Fruit fly (Drosophila melanogaster) whole organism, embryonic: Measurements from ENCODE around the gene Idi.

Experiments
- Adf1 ChIP-seq: fragments of 200-800 bp; sonication (Bioruptor generic); IDR thresholded peaks from 2 replicates; pipeline ENCODE4 v1.3.6; 2022; ENCODE audit warnings: missing biosample characterization, missing genetic modification characterization
- Asciz ChIP-seq: fragments of 200-800 bp; sonication (Bioruptor generic); optimal IDR thresholded peaks from 2 replicates; lab custom pipeline; 2017; ENCODE audit warnings: missing biosample characterization, mild to moderate bottlenecking, missing genetic modification characterization, missing genetic modification reagents
- Atf3 ChIP-seq: fragments of 200-800 bp; sonication (Bioruptor generic); optimal IDR thresholded peaks from 3 replicates; lab custom pipeline; 2016; ENCODE audit warnings: missing biosample characterization, missing genetic modification characterization
- CG10654 ChIP-seq: fragments of 200-800 bp; sonication (Bioruptor generic); optimal IDR thresholded peaks from 2 replicates; lab custom pipeline; 2016; ENCODE audit warnings: missing biosample characterization, missing genetic modification characterization
- CG11696 ChIP-seq: fragments of 200-800 bp; sonication (Bioruptor generic); IDR thresholded peaks from 2 replicates; pipeline ENCODE4 v1.3.6; 2022; ENCODE audit warnings: missing biosample characterization, missing genetic modification characterization
- CG12299 ChIP-seq: fragments of 200-800 bp; sonication (Bioruptor generic); optimal IDR thresholded peaks from 2 replicates; lab custom pipeline; 2018; ENCODE audit warnings: missing biosample characterization, mild to moderate bottlenecking, missing genetic modification characterization
- CG15269 ChIP-seq: fragments of 200-800 bp; sonication (Bioruptor generic); optimal IDR thresholded peaks from 2 replicates; lab custom pipeline; 2018; ENCODE audit warnings: missing biosample characterization, mild to moderate bottlenecking, missing genetic modification characterization, moderate library complexity
- CG1603 ChIP-seq: fragments of 200-800 bp; sonication (Bioruptor generic); optimal IDR thresholded peaks from 2 replicates; lab custom pipeline; 2019; ENCODE audit warnings: missing biosample characterization, mild to moderate bottlenecking, missing genetic modification characterization, moderate library complexity
- CG1647 ChIP-seq: fragments of 200-800 bp; sonication (Bioruptor generic); optimal IDR thresholded peaks from 3 replicates; lab custom pipeline; 2016; ENCODE audit warnings: missing biosample characterization, missing genetic modification characterization
- CG3163 ChIP-seq: fragments of 200-800 bp; sonication (Bioruptor generic); optimal IDR thresholded peaks from 3 replicates; lab custom pipeline; 2016; ENCODE audit warnings: missing biosample characterization, missing genetic modification characterization
- CG33213 ChIP-seq: fragments of 200-800 bp; sonication (Bioruptor generic); optimal IDR thresholded peaks from 3 replicates; lab custom pipeline; 2016; ENCODE audit warnings: missing biosample characterization, missing genetic modification characterization
- CG4404 ChIP-seq: fragments of 200-800 bp; sonication (Bioruptor generic); IDR thresholded peaks from 2 replicates; pipeline ENCODE4 v1.3.6; 2022; ENCODE audit warnings: missing biosample characterization, missing genetic modification characterization
- CG4707 ChIP-seq: fragments of 200-800 bp; sonication (Bioruptor generic); optimal IDR thresholded peaks from 2 replicates; lab custom pipeline; 2018; ENCODE audit warnings: missing biosample characterization, mild to moderate bottlenecking, missing genetic modification characterization, moderate library complexity
- CG7556 ChIP-seq: fragments of 200-800 bp; sonication (Bioruptor generic); optimal IDR thresholded peaks from 2 replicates; lab custom pipeline; 2017; ENCODE audit warnings: missing biosample characterization, mild to moderate bottlenecking, missing genetic modification characterization
- CG9437 ChIP-seq: fragments of 200-800 bp; sonication (Bioruptor generic); optimal IDR thresholded peaks from 2 replicates; lab custom pipeline; 2018; ENCODE audit warnings: missing biosample characterization, mild to moderate bottlenecking, missing genetic modification characterization
- CTCF ChIP-seq: fragments of 200-800 bp; sonication (Bioruptor generic); optimal IDR thresholded peaks from 2 replicates; lab custom pipeline; 2017; ENCODE audit warnings: missing biosample characterization, mild to moderate bottlenecking, missing genetic modification characterization, moderate library complexity
- Chrac-16 ChIP-seq: fragments of 200-800 bp; sonication (Bioruptor generic); optimal IDR thresholded peaks from 3 replicates; lab custom pipeline; 2016; ENCODE audit warnings: missing biosample characterization, missing genetic modification characterization
- Dp ChIP-seq: fragments of 200-800 bp; sonication (Bioruptor generic); optimal IDR thresholded peaks from 2 replicates; lab custom pipeline; 2018; ENCODE audit warnings: missing biosample characterization, mild to moderate bottlenecking, missing genetic modification characterization, moderate library complexity
- Hmr ChIP-seq: fragments of 200-800 bp; sonication (Bioruptor generic); optimal IDR thresholded peaks from 3 replicates; lab custom pipeline; 2017; ENCODE audit warnings: mild to moderate bottlenecking, missing biosample characterization, missing genetic modification reagents, missing genetic modification characterization
- Lhr ChIP-seq: fragments of 200-800 bp; sonication (Bioruptor generic); optimal IDR thresholded peaks from 3 replicates; lab custom pipeline; 2017; ENCODE audit warnings: mild to moderate bottlenecking, missing biosample characterization, missing genetic modification reagents, missing genetic modification characterization
- Mad ChIP-seq: fragments of 200-800 bp; sonication (Bioruptor generic); optimal IDR thresholded peaks from 2 replicates; lab custom pipeline; 2016; ENCODE audit warnings: missing biosample characterization, missing genetic modification characterization
- Med ChIP-seq: fragments of 200-800 bp; sonication (Bioruptor generic); peaks from one replicate; lab custom pipeline; 2016; ENCODE audit warnings: missing biosample characterization, missing genetic modification characterization, mild to moderate bottlenecking, inconsistent platforms, moderate library complexity
- Myb ChIP-seq: fragments of 200-800 bp; sonication (Bioruptor generic); optimal IDR thresholded peaks from 2 replicates; lab custom pipeline; 2016; ENCODE audit warnings: missing biosample characterization, missing genetic modification characterization
- NfI ChIP-seq: fragments of 200-800 bp; sonication (Bioruptor generic); optimal IDR thresholded peaks from 3 replicates; lab custom pipeline; 2018; ENCODE audit warnings: missing biosample characterization, mild to moderate bottlenecking, missing genetic modification characterization, moderate library complexity
- Optix ChIP-seq: fragments of 200-800 bp; sonication (Bioruptor generic); IDR thresholded peaks from 3 replicates; pipeline ENCODE4 v1.3.6; 2022; ENCODE audit warnings: missing biosample characterization, missing genetic modification characterization
- Rfx ChIP-seq: fragments of 200-800 bp; sonication (Bioruptor generic); IDR thresholded peaks from 2 replicates; pipeline ENCODE4 v1.3.6; 2022; ENCODE audit warnings: missing biosample characterization, missing genetic modification characterization
- Sry-δ ChIP-seq: fragments of 200-800 bp; sonication (Bioruptor generic); optimal IDR thresholded peaks from 2 replicates; lab custom pipeline; 2016; ENCODE audit warnings: missing biosample characterization, missing genetic modification characterization
- Trl ChIP-seq, 3 experiments: fragments of >200 bp in 2 of 3; fragments of 200-800 bp in 1 of 3; sonication (Bioruptor generic) in 1 of 3; optimal IDR thresholded peaks; 2 replicates in 1 of 3; 3 replicates in 2 of 3; lab custom pipeline; 2016 to 2017; ENCODE audit warnings: missing biosample characterization in 1 of 3, missing genetic modification characterization in 1 of 3
- ara ChIP-seq: fragments of 200-800 bp; sonication (Bioruptor generic); IDR thresholded peaks from 2 replicates; pipeline ENCODE4 v1.3.6; 2022; ENCODE audit warnings: missing biosample characterization, missing genetic modification characterization
- bbx ChIP-seq: fragments of 200-800 bp; sonication (Bioruptor generic); IDR thresholded peaks from 2 replicates; pipeline ENCODE4 v1.3.6; 2022; ENCODE audit warnings: missing biosample characterization, missing genetic modification characterization; ENCODE audit not compliant: partially characterized antibody
- disco-r ChIP-seq: fragments of 200-800 bp; sonication (Bioruptor generic); optimal IDR thresholded peaks from 2 replicates; lab custom pipeline; 2016; ENCODE audit warnings: missing biosample characterization, missing genetic modification characterization
- en ChIP-seq: fragments of 200-800 bp; sonication (Bioruptor generic); optimal IDR thresholded peaks from 2 replicates; lab custom pipeline; 2016; ENCODE audit warnings: missing biosample characterization, missing genetic modification characterization
- exex ChIP-seq: fragments of 200-800 bp; sonication (Bioruptor generic); optimal IDR thresholded peaks from 4 replicates; lab custom pipeline; 2018; ENCODE audit warnings: missing biosample characterization, mild to moderate bottlenecking, missing genetic modification characterization, moderate library complexity
- fd96Cb ChIP-seq: fragments of 200-800 bp; sonication (Bioruptor generic); optimal IDR thresholded peaks from 2 replicates; lab custom pipeline; 2018; ENCODE audit warnings: missing biosample characterization, mild to moderate bottlenecking, missing genetic modification characterization, moderate library complexity
- ftz-f1 ChIP-seq: fragments of 200-800 bp; sonication (Bioruptor generic); optimal IDR thresholded peaks from 2 replicates; lab custom pipeline; 2016; ENCODE audit warnings: missing biosample characterization, missing genetic modification characterization
- gfzf ChIP-seq: fragments of 200-800 bp; sonication (Bioruptor generic); optimal IDR thresholded peaks from 2 replicates; lab custom pipeline; 2016; ENCODE audit warnings: missing biosample characterization, mild to moderate bottlenecking, missing genetic modification characterization, moderate library complexity
- gsb-n ChIP-seq: fragments of 200-800 bp; sonication (Bioruptor generic); optimal IDR thresholded peaks from 3 replicates; lab custom pipeline; 2018; ENCODE audit warnings: missing biosample characterization, mild to moderate bottlenecking, missing genetic modification characterization
- h ChIP-seq: fragments of >200 bp; optimal IDR thresholded peaks from 2 replicates; lab custom pipeline; 2017
- hb ChIP-seq: fragments of 200-800 bp; sonication (Bioruptor generic); IDR thresholded peaks from 3 replicates; pipeline ENCODE4 v1.3.6; 2022; ENCODE audit warnings: missing biosample characterization, missing genetic modification characterization; ENCODE audit not compliant: partially characterized antibody
- jumu ChIP-seq: fragments of 200-800 bp; sonication (Bioruptor generic); optimal IDR thresholded peaks from 3 replicates; lab custom pipeline; 2016; ENCODE audit warnings: missing biosample characterization, missing genetic modification characterization
- org-1 ChIP-seq: fragments of 200-800 bp; sonication (Bioruptor generic); optimal IDR thresholded peaks from 2 replicates; lab custom pipeline; 2017; ENCODE audit warnings: missing biosample characterization, missing genetic modification characterization
- p53 ChIP-seq: fragments of 200-800 bp; sonication (Bioruptor generic); optimal IDR thresholded peaks from 2 replicates; lab custom pipeline; 2016; ENCODE audit warnings: missing biosample characterization, missing genetic modification characterization
- phol ChIP-seq: fragments of 200-800 bp; sonication (Bioruptor generic); optimal IDR thresholded peaks from 3 replicates; lab custom pipeline; 2018; ENCODE audit warnings: missing biosample characterization, mild to moderate bottlenecking, missing genetic modification characterization, moderate library complexity
- pita ChIP-seq: fragments of 200-800 bp; sonication (Bioruptor generic); optimal IDR thresholded peaks from 2 replicates; lab custom pipeline; 2017; ENCODE audit warnings: missing biosample characterization, mild to moderate bottlenecking, missing genetic modification characterization
- pzg ChIP-seq: fragments of 200-800 bp; sonication (Bioruptor generic); optimal IDR thresholded peaks from 3 replicates; lab custom pipeline; 2018; ENCODE audit warnings: missing biosample characterization, mild to moderate bottlenecking, missing genetic modification characterization, moderate library complexity
- ranshi ChIP-seq: fragments of 200-800 bp; sonication (Bioruptor generic); IDR thresholded peaks from 2 replicates; pipeline ENCODE4 v1.3.6; 2022; ENCODE audit warnings: missing biosample characterization, missing genetic modification characterization
- sens-2 ChIP-seq: fragments of 200-800 bp; sonication (Bioruptor generic); IDR thresholded peaks from 2 replicates; pipeline ENCODE4 v1.3.6; 2022; ENCODE audit warnings: missing biosample characterization, missing genetic modification characterization
- ssp ChIP-seq: fragments of 200-800 bp; sonication (Bioruptor generic); IDR thresholded peaks from 2 replicates; pipeline ENCODE4 v1.3.6; 2022; ENCODE audit warnings: missing biosample characterization, missing genetic modification characterization
- stwl ChIP-seq: fragments of 200-800 bp; sonication (Bioruptor generic); optimal IDR thresholded peaks from 3 replicates; lab custom pipeline; 2018; ENCODE audit warnings: missing biosample characterization, mild to moderate bottlenecking, missing genetic modification characterization, moderate library complexity
- tap ChIP-seq: fragments of 200-800 bp; optimal IDR thresholded peaks from 3 replicates; lab custom pipeline; 2019; ENCODE audit warnings: missing biosample characterization, mild to moderate bottlenecking, missing genetic modification characterization, moderate library complexity

Gene Idi

DNA sequence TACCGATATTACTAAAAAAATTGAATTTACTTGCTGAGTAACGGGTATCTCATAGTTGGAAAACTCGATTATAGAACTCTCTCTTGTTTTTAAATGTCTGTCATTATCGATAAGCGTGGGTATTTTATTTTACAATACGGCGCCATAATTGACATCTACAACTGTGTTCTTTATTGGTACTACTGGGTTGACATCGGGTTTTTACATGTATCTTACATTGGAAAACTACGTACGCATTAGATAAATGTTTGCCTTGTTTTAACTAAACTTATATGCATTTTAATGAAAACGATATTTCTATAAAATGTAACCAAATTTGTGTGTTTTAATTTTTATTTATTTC lies 25.7 kb downstream of the Idi start:
- peak; percentile 59 for TF ChIP-seq Sry-δ (GFP tag; lab: Kevin White, UChicago)
- TF ChIP-seq CG9437 (GFP tag; lab: Kevin White, UChicago), result no peak
- TF ChIP-seq CTCF (GFP tag; lab: Kevin White, UChicago), result peak; percentile 96
- no peak for TF ChIP-seq NfI (GFP tag; lab: Kevin White, UChicago)
- TF ChIP-seq ara (GFP tag; lab: Robert Waterston, UW), result no peak
- peak; percentile 70 for TF ChIP-seq Dp (GFP tag; lab: Kevin White, UChicago)
- peak; percentile 71 for TF ChIP-seq Myb
- peak; percentile 13 for TF ChIP-seq CG1603 (tag; lab: Kevin White, UChicago)
- no peak for TF ChIP-seq bbx (GFP tag; lab: Robert Waterston, UW)
- no peak for TF ChIP-seq h (lab: Kevin White, UChicago)
- TF ChIP-seq CG33213 (GFP tag; lab: Kevin White, UChicago), result peak; percentile 59
- TF ChIP-seq Adf1 (GFP tag; lab: Robert Waterston, UW), result no peak
- TF ChIP-seq CG12299, result no peak
- no peak for TF ChIP-seq CG4404 (GFP tag; lab: Robert Waterston, UW)
- peak; percentile 36 for TF ChIP-seq pita (GFP tag; lab: Kevin White, UChicago)
- TF ChIP-seq pzg, result peak; percentile 60
- no peak for TF ChIP-seq Trl (optimal IDR thresholded peaks at IDR 0.05; lab: Kevin White, UChicago)
- TF ChIP-seq Trl (GFP tag; optimal IDR thresholded peaks at IDR 0.05; lab: Kevin White, UChicago), result no peak
- TF ChIP-seq CG11696 (GFP tag; lab: Robert Waterston, UW), result no peak
- peak; percentile 30 for TF ChIP-seq gsb-n (tag; lab: Kevin White, UChicago)
- peak; percentile 62 for TF ChIP-seq Lhr
- TF ChIP-seq org-1, result no peak
- no peak for TF ChIP-seq CG10654 (GFP tag; lab: Kevin White, UChicago)
- peak; percentile 96 for TF ChIP-seq stwl (tag; lab: Kevin White, UChicago)
- peak; percentile 79 for TF ChIP-seq Med (GFP tag; lab: Kevin White, UChicago)
- TF ChIP-seq gfzf (GFP tag; lab: Kevin White, UChicago), result peak; percentile 35
- TF ChIP-seq Mad, result no peak

DNA sequence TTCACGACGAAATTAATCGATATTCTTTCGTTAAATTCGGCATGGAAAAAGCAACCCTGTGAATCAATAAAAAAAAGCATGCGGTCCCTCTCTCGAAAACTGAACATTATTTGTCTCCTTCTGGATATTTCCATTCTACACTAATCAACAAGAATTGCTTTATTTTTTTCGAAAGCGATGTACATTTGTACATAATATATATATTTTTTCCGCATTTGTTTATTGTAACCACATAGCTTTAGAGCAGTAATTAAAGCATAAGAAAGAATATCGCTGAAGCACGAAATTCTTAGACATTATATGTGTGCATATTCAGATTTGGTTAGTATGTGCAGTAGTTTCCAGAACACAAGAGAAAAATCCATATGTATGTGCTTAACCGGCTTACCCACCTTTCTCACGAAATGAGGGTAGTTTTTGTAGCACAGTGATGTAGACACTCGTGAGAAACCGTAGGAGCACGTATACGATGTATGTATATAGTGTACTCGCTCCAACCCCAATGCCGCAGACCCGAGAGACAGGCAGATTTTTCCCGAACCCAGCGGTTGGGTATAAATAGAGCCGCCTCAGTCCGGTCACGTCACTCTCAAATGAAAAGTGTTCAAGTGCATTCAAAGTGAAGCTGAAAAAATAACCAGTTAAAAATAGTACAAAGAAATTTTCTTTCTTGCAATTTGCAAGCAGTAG lies 26.3 kb downstream of the Idi start:
- TF ChIP-seq p53 (GFP tag; lab: Kevin White, UChicago), result no peak
- peak; percentile 67 for TF ChIP-seq CG1647
- TF ChIP-seq ssp (GFP tag; lab: Robert Waterston, UW), result no peak
- peak; percentile 61 for TF ChIP-seq exex
- no peak for TF ChIP-seq jumu (GFP tag; lab: Kevin White, UChicago)
- peak; percentile 39 for TF ChIP-seq CG3163 (GFP tag; lab: Kevin White, UChicago)
- peak; percentile 36 to 64 for TF ChIP-seq Trl (optimal IDR thresholded peaks at IDR 0.05; lab: Kevin White, UChicago)
- peak; percentile 50 for TF ChIP-seq Trl (GFP tag; optimal IDR thresholded peaks at IDR 0.05; lab: Kevin White, UChicago)
- no peak for TF ChIP-seq Rfx (GFP tag; lab: Robert Waterston, UW)
- TF ChIP-seq en (GFP tag; lab: Kevin White, UChicago), result no peak
- TF ChIP-seq hb (GFP tag; lab: Robert Waterston, UW), result no peak
- TF ChIP-seq Optix (GFP tag; lab: Robert Waterston, UW), result no peak
- TF ChIP-seq ftz-f1 (GFP tag; lab: Kevin White, UChicago), result peak; percentile 72
- no peak for TF ChIP-seq disco-r (GFP tag; lab: Kevin White, UChicago)
- TF ChIP-seq Asciz, result peak; percentile 88
- no peak for TF ChIP-seq ranshi (GFP tag; lab: Robert Waterston, UW)
- TF ChIP-seq CG4707 (GFP tag; lab: Kevin White, UChicago), result peak; percentile 57
- peak; percentile 83 for TF ChIP-seq fd96Cb (tag; lab: Kevin White, UChicago)
- TF ChIP-seq Hmr (GFP tag; lab: Kevin White, UChicago), result peak; percentile 61
- TF ChIP-seq Atf3, result peak; percentile 65
- TF ChIP-seq phol (tag; lab: Kevin White, UChicago), result peak; percentile 83
- peak; percentile 76 for TF ChIP-seq CG7556 (GFP tag; lab: Kevin White, UChicago)
- peak; percentile 87 for TF ChIP-seq Chrac-16
- TF ChIP-seq sens-2, result no peak
- peak; percentile 91 for TF ChIP-seq CG15269 (tag; lab: Kevin White, UChicago)
- peak; percentile 91 for TF ChIP-seq tap (tag; lab: Kevin White, UChicago)
